Fruit fly (Drosophila melanogaster) whole organism, pupa: ENCODE data around the gene CG3198.

Experiments
- CG10348 ChIP-seq: fragments of 200-800 bp; sonication (Bioruptor generic); IDR thresholded peaks from 2 replicates; pipeline ENCODE4 v1.3.6; 2022; ENCODE audit warnings: missing biosample characterization, missing genetic modification characterization
- CG12605 ChIP-seq: fragments of 200-800 bp; sonication (Bioruptor generic); IDR thresholded peaks from 2 replicates; pipeline ENCODE4 v1.3.6; 2022; ENCODE audit warnings: missing biosample characterization, missing genetic modification characterization
- CG13204 ChIP-seq: fragments of 200-800 bp; sonication (Bioruptor generic); optimal IDR thresholded peaks from 2 replicates; lab custom pipeline; 2018; ENCODE audit warnings: missing biosample characterization, mild to moderate bottlenecking, missing genetic modification characterization, moderate library complexity
- CG14655 ChIP-seq: fragments of 200-800 bp; sonication (Bioruptor generic); optimal IDR thresholded peaks from 3 replicates; lab custom pipeline; 2017; ENCODE audit warnings: mild to moderate bottlenecking, missing biosample characterization, missing genetic modification reagents, missing genetic modification characterization
- CG15710 ChIP-seq: fragments of 200-800 bp; sonication (Bioruptor generic); optimal IDR thresholded peaks from 2 replicates; lab custom pipeline; 2018; ENCODE audit warnings: missing biosample characterization, mild to moderate bottlenecking, missing genetic modification characterization, moderate library complexity
- CG17806 ChIP-seq: fragments of 200-800 bp; sonication (Bioruptor generic); optimal IDR thresholded peaks from 2 replicates; lab custom pipeline; 2018; ENCODE audit warnings: missing biosample characterization, mild to moderate bottlenecking, missing genetic modification characterization, moderate library complexity
- CG32121 ChIP-seq: fragments of 200-800 bp; sonication (Bioruptor generic); IDR thresholded peaks from 2 replicates; pipeline ENCODE4 v1.3.6; 2022; ENCODE audit warnings: missing biosample characterization, missing genetic modification characterization
- CG34367 ChIP-seq: fragments of 200-800 bp; sonication (Bioruptor generic); optimal IDR thresholded peaks from 2 replicates; lab custom pipeline; 2018; ENCODE audit warnings: missing biosample characterization, mild to moderate bottlenecking, missing genetic modification characterization
- CG4496 ChIP-seq: fragments of 200-800 bp; sonication (Bioruptor generic); IDR thresholded peaks from 3 replicates; pipeline ENCODE4 v1.3.6; 2022; ENCODE audit warnings: missing biosample characterization, missing genetic modification characterization
- CG8159 ChIP-seq: fragments of 200-800 bp; sonication (Bioruptor generic); optimal IDR thresholded peaks from 3 replicates; lab custom pipeline; 2018; ENCODE audit warnings: missing biosample characterization, mild to moderate bottlenecking, missing genetic modification characterization, moderate library complexity
- CG8301 ChIP-seq: fragments of 200-800 bp; sonication (Bioruptor generic); optimal IDR thresholded peaks from 2 replicates; lab custom pipeline; 2018; ENCODE audit warnings: missing biosample characterization, mild to moderate bottlenecking, missing genetic modification characterization
- CG9948 ChIP-seq: fragments of 200-800 bp; sonication (Bioruptor generic); optimal IDR thresholded peaks from 2 replicates; lab custom pipeline; 2018; ENCODE audit warnings: missing biosample characterization, mild to moderate bottlenecking, missing genetic modification characterization, moderate library complexity
- D1 ChIP-seq: fragments of 200-800 bp; sonication (Bioruptor generic); optimal IDR thresholded peaks from 2 replicates; lab custom pipeline; 2018; ENCODE audit warnings: missing biosample characterization, mild to moderate bottlenecking, missing genetic modification characterization, moderate library complexity
- EcR ChIP-seq: fragments of 200-800 bp; sonication (Bioruptor generic); optimal IDR thresholded peaks from 3 replicates; lab custom pipeline; 2019; ENCODE audit warnings: missing biosample characterization, missing genetic modification characterization, mild to moderate bottlenecking, moderate library complexity, missing genetic modification reagents
- Ets98B ChIP-seq: fragments of 200-800 bp; sonication (Bioruptor generic); IDR thresholded peaks from 2 replicates; pipeline ENCODE4 v1.3.6; 2022; ENCODE audit warnings: missing biosample characterization, missing genetic modification characterization
- Pif1A ChIP-seq: fragments of 200-800 bp; sonication (Bioruptor generic); optimal IDR thresholded peaks from 3 replicates; lab custom pipeline; 2016; ENCODE audit warnings: missing biosample characterization, missing genetic modification characterization
- Pif1B ChIP-seq: fragments of 200-800 bp; sonication (Bioruptor generic); optimal IDR thresholded peaks from 3 replicates; lab custom pipeline; 2016; ENCODE audit warnings: missing biosample characterization, missing genetic modification characterization
- Snoo ChIP-seq: fragments of 200-800 bp; sonication (Bioruptor generic); optimal IDR thresholded peaks from 3 replicates; lab custom pipeline; 2017; ENCODE audit warnings: missing biosample characterization, mild to moderate bottlenecking, missing genetic modification characterization, inconsistent platforms
- fd96Ca ChIP-seq: fragments of 200-800 bp; sonication (Bioruptor generic); IDR thresholded peaks from 3 replicates; pipeline ENCODE4 v1.3.6; 2022; ENCODE audit warnings: missing biosample characterization, missing genetic modification characterization
- gl ChIP-seq: fragments of 200-800 bp; sonication (Bioruptor generic); optimal IDR thresholded peaks from 2 replicates; lab custom pipeline; 2018; ENCODE audit warnings: missing biosample characterization, mild to moderate bottlenecking, missing genetic modification characterization
- rn ChIP-seq: fragments of 200-800 bp; sonication (Bioruptor generic); IDR thresholded peaks from 2 replicates; pipeline ENCODE4 v1.3.6; 2022; ENCODE audit warnings: missing biosample characterization, missing genetic modification characterization

CG3198 gene

DNA sequence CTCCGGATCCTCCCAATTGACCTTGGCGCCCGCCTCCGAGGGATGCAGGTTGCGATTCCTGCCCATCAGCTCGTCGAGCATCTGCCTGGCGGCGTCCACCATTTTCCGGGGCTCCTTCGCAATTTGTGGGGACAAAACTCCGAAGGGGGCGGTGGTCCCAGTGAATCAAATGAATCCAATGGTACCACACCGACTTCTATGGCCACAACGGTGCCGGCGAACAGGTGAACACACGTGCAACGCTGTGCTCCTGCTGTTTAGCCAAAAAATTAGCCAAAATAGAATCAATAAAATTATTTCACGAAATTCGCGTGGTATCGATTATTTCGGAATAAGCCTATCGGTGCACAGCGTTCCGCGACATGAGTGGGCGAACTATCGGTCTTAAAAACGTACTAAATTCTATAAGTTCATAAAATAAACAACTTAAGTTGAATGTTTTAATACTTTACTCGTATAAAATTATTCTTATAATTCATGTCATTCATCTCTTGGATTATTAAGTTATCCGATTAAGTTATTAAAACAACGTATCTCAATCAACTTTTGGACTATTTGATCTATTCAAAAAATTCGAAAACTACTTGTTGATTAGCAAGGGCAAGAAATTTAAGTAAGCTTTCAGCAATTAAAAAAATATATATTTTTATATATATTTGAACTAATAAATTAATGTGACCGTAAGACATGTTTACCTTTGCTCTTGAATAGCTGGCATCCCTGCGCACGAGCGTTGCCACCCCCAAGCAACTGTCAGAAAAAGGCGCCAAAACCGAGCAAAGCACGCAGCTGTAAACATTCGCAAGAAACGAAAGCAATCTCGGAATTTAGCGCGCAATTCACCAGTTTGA, at the start of gene CG3198, which contains the start of gene Mcm6:
Gene CG3198 (minus strand): TSS at position 337 of the 851 bp plus-strand sequence.
Gene Mcm6 (plus strand): TSS at position 751 of the 851 bp plus-strand sequence.
- TF ChIP-seq CG12605 (no peak), CG4496 (GFP tag; lab: Robert Waterston, UW) (0 out of 3 replicates have a peak, but pooled peaks have one; percentile 16)

DNA sequence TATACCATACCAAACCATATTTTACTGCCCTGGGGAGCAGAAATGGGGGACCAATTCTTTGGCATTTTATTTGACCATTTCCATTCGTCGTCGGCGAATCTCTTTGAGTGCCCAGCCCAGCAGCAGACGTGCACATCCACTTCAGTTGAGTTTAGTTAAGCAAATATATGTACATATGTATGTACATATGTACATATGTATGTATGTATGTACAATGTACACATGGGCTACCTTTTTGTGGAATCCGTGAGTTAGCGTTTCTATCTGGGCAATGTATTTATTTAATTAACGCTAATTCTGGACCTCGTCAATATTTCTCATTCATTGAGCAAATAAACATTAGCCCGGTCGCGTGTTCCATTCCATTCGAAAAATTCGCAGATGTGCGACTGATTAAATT, 46.2 kb upstream of the CG3198 start:
- TF ChIP-seq CG8159 (tag; lab: Kevin White, UChicago) (no peak), CG34367 (no peak), Snoo (tag; lab: Kevin White, UChicago) (no peak), Pif1A (GFP tag; lab: Kevin White, UChicago) (no peak), CG8301 (no peak), EcR (GFP tag; lab: Kevin White, UChicago) (no peak), Pif1B (GFP tag; lab: Kevin White, UChicago) (no peak), CG17806 (tag; lab: Kevin White, UChicago) (no peak), CG32121 (no peak), CG15710 (tag; lab: Kevin White, UChicago) (no peak), CG14655 (GFP tag; lab: Kevin White, UChicago) (no peak), CG12605 (no peak), Ets98B (GFP tag; lab: Robert Waterston, UW) (no peak), D1 (no peak), CG10348 (no peak)

DNA sequence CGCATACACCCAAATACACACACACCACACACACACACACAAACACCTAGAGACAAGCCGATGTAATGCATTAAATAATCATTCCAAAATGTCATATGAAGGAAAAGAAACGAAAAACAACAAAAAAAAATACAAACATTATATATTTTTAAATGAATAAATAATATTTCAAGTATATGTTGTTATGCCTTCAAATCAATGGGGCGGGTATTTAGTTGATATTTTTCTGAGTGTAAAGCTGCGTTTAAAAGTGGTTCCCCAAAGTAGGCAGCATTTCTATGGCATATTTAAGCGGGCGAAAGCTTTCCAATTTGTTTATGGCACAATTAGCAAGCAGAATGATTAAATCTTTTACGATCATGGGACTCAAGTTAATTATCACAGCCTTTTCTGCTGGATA, 45.5 kb upstream of the CG3198 start:
- no peak for TF ChIP-seq CG12605
- peak; percentile 48; the same call in 2 of the 3 replicates for TF ChIP-seq CG4496 (GFP tag; lab: Robert Waterston, UW)
- no peak for TF ChIP-seq Snoo (tag; lab: Kevin White, UChicago)
- no peak for TF ChIP-seq fd96Ca (GFP tag; lab: Robert Waterston, UW)
- TF ChIP-seq CG10348 = no peak
- no peak for TF ChIP-seq CG15710 (tag; lab: Kevin White, UChicago)
- TF ChIP-seq CG8159 (tag; lab: Kevin White, UChicago) = no peak
- peak; percentile 7 for TF ChIP-seq D1
- TF ChIP-seq gl (tag; lab: Kevin White, UChicago) = no peak
- TF ChIP-seq CG8301 = peak; percentile 14
- TF ChIP-seq CG32121 = peak; percentile 49; the same call in 1 of the 2 replicates
- peak; percentile 25 for TF ChIP-seq CG17806 (tag; lab: Kevin White, UChicago)
- no peak for TF ChIP-seq rn (GFP tag; lab: Robert Waterston, UW)
- no peak for TF ChIP-seq CG14655 (GFP tag; lab: Kevin White, UChicago)
- TF ChIP-seq Pif1A (GFP tag; lab: Kevin White, UChicago) = no peak
- TF ChIP-seq CG13204 = no peak
- peak; percentile 1 for TF ChIP-seq CG9948 (tag; lab: Kevin White, UChicago)
- no peak for TF ChIP-seq CG34367
- no peak for TF ChIP-seq Pif1B (GFP tag; lab: Kevin White, UChicago)
- peak; percentile 37 for TF ChIP-seq Ets98B (GFP tag; lab: Robert Waterston, UW)
- no peak for TF ChIP-seq EcR (GFP tag; lab: Kevin White, UChicago)

DNA sequence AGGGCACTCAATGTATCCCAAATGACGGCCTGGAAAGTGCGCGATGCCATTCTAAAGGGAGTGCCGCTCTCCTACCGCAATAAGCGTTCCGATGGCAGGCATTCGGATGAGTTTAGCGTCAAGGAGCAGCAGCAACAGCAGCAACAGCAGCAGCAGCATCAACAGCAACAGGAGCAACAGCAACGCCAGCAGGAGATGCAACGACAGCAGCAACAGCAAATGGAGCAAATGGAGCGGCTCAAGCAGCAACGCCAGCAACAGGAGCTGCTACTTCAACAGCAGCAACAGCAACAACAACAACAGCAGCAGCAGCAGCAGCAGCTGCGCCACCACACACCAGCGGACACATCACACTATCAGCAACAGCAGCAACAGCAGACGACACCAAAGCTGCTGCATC, 42.4 kb upstream of the CG3198 start:
- no peak for TF ChIP-seq rn (GFP tag; lab: Robert Waterston, UW)
- no peak for TF ChIP-seq CG15710 (tag; lab: Kevin White, UChicago)
- no peak for TF ChIP-seq CG9948 (tag; lab: Kevin White, UChicago)
- no peak for TF ChIP-seq EcR (GFP tag; lab: Kevin White, UChicago)
- TF ChIP-seq CG34367 = no peak
- TF ChIP-seq CG13204 = no peak
- no peak for TF ChIP-seq fd96Ca (GFP tag; lab: Robert Waterston, UW)
- TF ChIP-seq Pif1B (GFP tag; lab: Kevin White, UChicago) = no peak
- TF ChIP-seq CG4496 (GFP tag; lab: Robert Waterston, UW) = no peak
- TF ChIP-seq Snoo (tag; lab: Kevin White, UChicago) = no peak
- no peak for TF ChIP-seq Ets98B (GFP tag; lab: Robert Waterston, UW)
- no peak for TF ChIP-seq CG14655 (GFP tag; lab: Kevin White, UChicago)
- TF ChIP-seq CG8301 = no peak
- TF ChIP-seq CG32121 = no peak
- TF ChIP-seq CG17806 (tag; lab: Kevin White, UChicago) = no peak
- TF ChIP-seq D1 = no peak
- no peak for TF ChIP-seq CG10348
- TF ChIP-seq Pif1A (GFP tag; lab: Kevin White, UChicago) = no peak

DNA sequence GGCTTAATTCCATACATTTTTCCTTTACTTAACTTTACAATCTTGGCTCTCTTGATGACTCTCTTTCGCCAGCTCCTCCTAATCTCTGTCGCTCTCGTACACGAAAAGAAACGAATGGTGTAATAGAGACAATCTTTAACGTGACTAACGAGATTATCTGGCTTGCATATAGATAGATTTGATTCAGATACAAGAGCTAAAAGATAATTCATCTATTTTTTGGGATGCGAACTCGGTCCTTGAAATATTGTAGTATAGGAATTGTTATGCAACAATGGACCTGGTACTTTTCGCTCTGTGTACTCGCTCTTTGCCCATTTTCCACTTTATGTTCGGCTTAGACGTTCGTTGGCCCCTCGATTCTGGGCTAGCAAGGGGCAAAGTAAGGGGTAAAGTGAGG, 37.5 kb upstream of the CG3198 start:
- TF ChIP-seq Ets98B (GFP tag; lab: Robert Waterston, UW) (peak; percentile 92), Pif1A (GFP tag; lab: Kevin White, UChicago) (peak; percentile 88), CG17806 (tag; lab: Kevin White, UChicago) (peak; percentile 83), CG15710 (tag; lab: Kevin White, UChicago) (peak; percentile 69), Pif1B (GFP tag; lab: Kevin White, UChicago) (peak; percentile 87), fd96Ca (GFP tag; lab: Robert Waterston, UW) (peak; percentile 94), CG10348 (0 out of 2 replicates have a peak, but pooled peaks have one; percentile 23), CG8159 (tag; lab: Kevin White, UChicago) (peak; percentile 76), CG14655 (GFP tag; lab: Kevin White, UChicago) (peak; percentile 94), CG4496 (GFP tag; lab: Robert Waterston, UW) (peak; percentile 93), CG34367 (peak; percentile 64), CG13204 (no peak), EcR (GFP tag; lab: Kevin White, UChicago) (peak; percentile 84), CG12605 (peak; percentile 86), CG32121 (peak; percentile 94), Snoo (tag; lab: Kevin White, UChicago) (peak; percentile 56), D1 (peak; percentile 32), rn (GFP tag; lab: Robert Waterston, UW) (peak; percentile 57; the same call in 1 of the 2 replicates), CG8301 (peak; percentile 94), CG9948 (tag; lab: Kevin White, UChicago) (peak; percentile 81), gl (tag; lab: Kevin White, UChicago) (peak; percentile 62)
